Worm (Caenorhabditis elegans): Measurements from ENCODE around the gene B0334.20.

B0334.20 gene

ce11 chrII:11497365-11497764 lies 2.9 kb downstream of the B0334.20 start, which contains the start of gene B0334.5:
B0334.5 (plus strand) TSS chrII:11497665.
- TF ChIP-seq unc-55 (GFP tag; optimal IDR thresholded peaks at IDR 0.05) (no peak), nhr-10 (tag; optimal IDR thresholded peaks at IDR 0.05) (no peak), Y55F3AM.14 (GFP tag; optimal IDR thresholded peaks at IDR 0.05) (no peak), nhr-25 (tag; optimal IDR thresholded peaks at IDR 0.05) (no peak), nhr-23 (tag; optimal IDR thresholded peaks at IDR 0.05) (no peak), alr-1 (tag; optimal IDR thresholded peaks at IDR 0.05) (no peak), ztf-1 (GFP tag; conservative IDR thresholded peaks at IDR 0.05) (no peak), ztf-4 (tag; optimal IDR thresholded peaks at IDR 0.05) (no peak), skn-1 (tag; optimal IDR thresholded peaks at IDR 0.05) (no peak), unc-39 (tag; optimal IDR thresholded peaks at IDR 0.05) (no peak), lin-11 (tag; optimal IDR thresholded peaks at IDR 0.05) (no peak), unc-62 (GFP tag; optimal IDR thresholded peaks at IDR 0.05) (no peak), lin-39 (tag; optimal IDR thresholded peaks at IDR 0.05) (no peak)

ce11 chrII:11496767-11497166 lies 3.5 kb downstream of the B0334.20 start, which contains the start of gene emc-5:
emc-5 (plus strand) TSS chrII:11496780.
- TF ChIP-seq sma-9 (GFP tag; optimal IDR thresholded peaks at IDR 0.05) (peak; percentile 17), sma-9 (tag; optimal IDR thresholded peaks at IDR 0.05) (no peak), lsy-2 (tag; optimal IDR thresholded peaks at IDR 0.05) (peak in 1 of 2 experiments; percentile 34), F13H6.1 (tag; optimal IDR thresholded peaks at IDR 0.05) (peak; percentile 43), mab-5 (tag; optimal IDR thresholded peaks at IDR 0.05) (peak; percentile 9), unc-55 (GFP tag; optimal IDR thresholded peaks at IDR 0.05) (no peak)

- TF ChIP-seq fos-1 (tag; optimal IDR thresholded peaks at IDR 0.05) (no peak), nhr-11 (tag; optimal IDR thresholded peaks at IDR 0.05) (no peak), egl-27 (tag; optimal IDR thresholded peaks at IDR 0.05) (no peak), nhr-237 (tag; optimal IDR thresholded peaks at IDR 0.05) (no peak), nhr-12 (tag; optimal IDR thresholded peaks at IDR 0.05) (no peak)
Measured at ce11 chrII:11495806-11496205, 4.5 kb downstream of the B0334.20 start.

ce11 chrII:11495307-11495706 lies 5.0 kb downstream of the B0334.20 start, which contains the start of the genes ooc-3 and B0334.4:
ooc-3 (minus strand) TSS chrII:11495321.
B0334.4 (plus strand) TSS chrII:11495692.
- TF ChIP-seq ama-1 (optimal IDR thresholded peaks at IDR 0.05) (peak; percentile 9), nhr-11 (tag; optimal IDR thresholded peaks at IDR 0.05) (no peak), gmeb-1 (tag; optimal IDR thresholded peaks at IDR 0.05) (peak; percentile 16), egl-27 (tag; optimal IDR thresholded peaks at IDR 0.05) (no peak), nhr-129 (tag; optimal IDR thresholded peaks at IDR 0.05) (peak; percentile 42), C34F6.9 (tag; optimal IDR thresholded peaks at IDR 0.05) (peak; percentile 66), nhr-77 (tag; optimal IDR thresholded peaks at IDR 0.05) (no peak), peb-1 (tag; optimal IDR thresholded peaks at IDR 0.05) (no peak), lin-39 (tag; optimal IDR thresholded peaks at IDR 0.05) (no peak), lsy-2 (tag; optimal IDR thresholded peaks at IDR 0.05) (peak; percentile 46 to 95)

- TF ChIP-seq gmeb-1 (tag; optimal IDR thresholded peaks at IDR 0.05) (no peak), nhr-23 (tag; optimal IDR thresholded peaks at IDR 0.05) (no peak), dmd-4 (tag; optimal IDR thresholded peaks at IDR 0.05) (no peak), alr-1 (tag; optimal IDR thresholded peaks at IDR 0.05) (no peak), mbf-1 (tag; optimal IDR thresholded peaks at IDR 0.05) (no peak), ceh-82 (tag; optimal IDR thresholded peaks at IDR 0.05) (no peak), nhr-12 (tag; optimal IDR thresholded peaks at IDR 0.05) (no peak), sem-4 (tag; optimal IDR thresholded peaks at IDR 0.05) (no peak), nhr-25 (tag; optimal IDR thresholded peaks at IDR 0.05) (peak; percentile 71), elt-3 (tag; optimal IDR thresholded peaks at IDR 0.05) (no peak), nhr-77 (tag; optimal IDR thresholded peaks at IDR 0.05) (no peak), fos-1 (tag; optimal IDR thresholded peaks at IDR 0.05) (peak; percentile 35), sma-9 (GFP tag; optimal IDR thresholded peaks at IDR 0.05) (peak; percentile 12), sma-9 (tag; optimal IDR thresholded peaks at IDR 0.05) (no peak), aly-2 (tag; optimal IDR thresholded peaks at IDR 0.05) (no peak), nhr-129 (tag; optimal IDR thresholded peaks at IDR 0.05) (no peak), ama-1 (optimal IDR thresholded peaks at IDR 0.05) (no peak), skn-1 (tag; optimal IDR thresholded peaks at IDR 0.05) (no peak), F13H6.1 (tag; optimal IDR thresholded peaks at IDR 0.05) (no peak), mab-5 (tag; optimal IDR thresholded peaks at IDR 0.05) (no peak), peb-1 (tag; optimal IDR thresholded peaks at IDR 0.05) (no peak), unc-55 (GFP tag; optimal IDR thresholded peaks at IDR 0.05) (no peak), zag-1 (tag; optimal IDR thresholded peaks at IDR 0.05) (no peak), mdl-1 (tag; optimal IDR thresholded peaks at IDR 0.05) (no peak), ztf-11 (tag; optimal IDR thresholded peaks at IDR 0.05) (no peak), crh-2 (tag; optimal IDR thresholded peaks at IDR 0.05) (peak; percentile 63), ceh-16 (tag; optimal IDR thresholded peaks at IDR 0.05) (no peak), snpc-4 (tag; optimal IDR thresholded peaks at IDR 0.05) (no peak), nhr-10 (tag; optimal IDR thresholded peaks at IDR 0.05) (no peak), ztf-1 (GFP tag; conservative IDR thresholded peaks at IDR 0.05) (no peak), lin-11 (tag; optimal IDR thresholded peaks at IDR 0.05) (no peak), nhr-6 (tag; optimal IDR thresholded peaks at IDR 0.05) (no peak), nhr-11 (tag; optimal IDR thresholded peaks at IDR 0.05) (no peak), C34F6.9 (tag; optimal IDR thresholded peaks at IDR 0.05) (peak; percentile 19), ztf-4 (tag; optimal IDR thresholded peaks at IDR 0.05) (peak; percentile 7), elt-1 (tag; optimal IDR thresholded peaks at IDR 0.05) (no peak), unc-62 (GFP tag; optimal IDR thresholded peaks at IDR 0.05) (no peak), egl-27 (tag; optimal IDR thresholded peaks at IDR 0.05) (no peak)
Measured at ce11 chrII:11492843-11493242, 7.4 kb downstream of the B0334.20 start, which contains the start of gene hacl-1. hacl-1 (minus strand) TSS chrII:11492963.

All from whole organism, L2 larva.